Worm (Caenorhabditis elegans): ENCODE results near the gene F14H12.17.

The F14H12.17 gene

ce11 chrX:4322847-4323455 lies 40.1 kb downstream of the F14H12.17 start:
- TF ChIP-seq ceh-6 (GFP tag; optimal IDR thresholded peaks at IDR 0.05) (no peak), unc-42 (tag; optimal IDR thresholded peaks at IDR 0.05) (peak; percentile 58)

- TF ChIP-seq pag-3 (tag; optimal IDR thresholded peaks at IDR 0.05; ENCODE audit: borderline replicate concordance) = no peak
- TF ChIP-seq che-1 (tag; optimal IDR thresholded peaks at IDR 0.05) = no peak
- no peak for TF ChIP-seq pros-1 (tag; optimal IDR thresholded peaks at IDR 0.05)
- TF ChIP-seq madf-2 (tag; optimal IDR thresholded peaks at IDR 0.05) = no peak
- TF ChIP-seq ceh-30 (tag; optimal IDR thresholded peaks at IDR 0.05) = no peak
- TF ChIP-seq ceh-48 (tag; optimal IDR thresholded peaks at IDR 0.05) = no peak
- TF ChIP-seq elt-2 (tag; optimal IDR thresholded peaks at IDR 0.05) = no peak
- no peak for TF ChIP-seq hlh-30 (tag; optimal IDR thresholded peaks at IDR 0.05; ENCODE audit: insufficient read depth)
- no peak for TF ChIP-seq eyg-1 (tag; optimal IDR thresholded peaks at IDR 0.05)
- no peak for TF ChIP-seq unc-55 (GFP tag; optimal IDR thresholded peaks at IDR 0.05)
- TF ChIP-seq lim-6 (tag; optimal IDR thresholded peaks at IDR 0.05) = no peak
- TF ChIP-seq pha-4 (tag; optimal IDR thresholded peaks at IDR 0.05) = no peak
- TF ChIP-seq ceh-24 (tag; optimal IDR thresholded peaks at IDR 0.05) = no peak
- no peak for TF ChIP-seq npax-4 (tag; optimal IDR thresholded peaks at IDR 0.05)
- TF ChIP-seq ets-4 (tag; optimal IDR thresholded peaks at IDR 0.05) = no peak
Observed at ce11 chrX:4320563-4320962, 42.5 kb downstream of the F14H12.17 start, which contains the start of gene dop-6. dop-6 (plus strand) TSS chrX:4320863.

ce11 chrX:4317095-4317494 lies 46.0 kb downstream of the F14H12.17 start:
- TF ChIP-seq unc-42 (tag; optimal IDR thresholded peaks at IDR 0.05) = peak; percentile 36
- TF ChIP-seq ama-1 (optimal IDR thresholded peaks at IDR 0.05) = no peak

ce11 chrX:4314939-4315338 lies 48.2 kb downstream of the F14H12.17 start:
- TF ChIP-seq fkh-10 (GFP tag; optimal IDR thresholded peaks at IDR 0.05) (peak; percentile 24), unc-42 (tag; optimal IDR thresholded peaks at IDR 0.05) (peak; percentile 95), lin-11 (tag; optimal IDR thresholded peaks at IDR 0.05) (no peak)

All from whole organism, late embryonic.